Fruit fly (Drosophila melanogaster): Measurements from ENCODE around the gene CG11586.

CG11586 gene

DNA sequence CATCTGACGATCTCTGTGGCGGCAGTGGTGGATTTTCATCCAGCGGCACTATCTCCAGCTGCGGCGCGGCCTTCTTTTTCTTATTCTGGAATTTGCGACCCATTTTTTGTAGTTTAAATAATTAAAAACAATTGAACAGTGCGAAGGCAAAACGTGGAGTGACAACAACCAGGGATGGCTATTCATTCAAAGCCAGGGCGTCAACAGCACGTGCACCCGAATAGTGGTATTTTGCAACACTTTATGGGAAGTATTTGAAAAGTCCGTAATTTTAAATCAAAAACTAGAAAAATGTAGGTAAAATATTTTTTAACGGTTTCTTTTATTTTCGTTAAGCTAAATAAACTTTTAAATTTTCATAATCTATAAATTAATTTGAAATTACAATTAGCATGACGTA is 20.4 kb upstream of the CG11586 start, which contains the start of gene CG11583 (continued):
- TF ChIP-seq Dbx (GFP tag; IDR thresholded peaks at IDR 0.05) (0 out of 3 replicates have a peak, but pooled peaks have one; percentile 40), Dp (GFP tag; optimal IDR thresholded peaks at IDR 0.05) (peak; percentile 74), bowl (GFP tag; IDR thresholded peaks at IDR 0.05) (no peak), CG4730 (GFP tag; IDR thresholded peaks at IDR 0.05) (no peak), CG2712 (tag; optimal IDR thresholded peaks at IDR 0.05) (peak; percentile 43), pan (optimal IDR thresholded peaks at IDR 0.05) (no peak), pan (GFP tag; optimal IDR thresholded peaks at IDR 0.05 in 1 of 2, IDR thresholded peaks at IDR 0.05 in 1 of 2) (peak in 1 of 2 experiments; percentile 17), zfh1 (GFP tag; IDR thresholded peaks at IDR 0.05) (no peak), Usf (GFP tag; optimal IDR thresholded peaks at IDR 0.05) (no peak), Bdp1 (GFP tag; optimal IDR thresholded peaks at IDR 0.05) (no peak), ATbp (GFP tag; optimal IDR thresholded peaks at IDR 0.05) (no peak), CG11247 (GFP tag; IDR thresholded peaks at IDR 0.05) (peak; percentile 9; the same call in 1 of the 2 replicates), CG6689 (GFP tag; IDR thresholded peaks at IDR 0.05) (no peak), CG15696 (tag; optimal IDR thresholded peaks at IDR 0.05) (no peak), eyg (GFP tag; optimal IDR thresholded peaks at IDR 0.05) (no peak), Nf-YB (GFP tag; optimal IDR thresholded peaks at IDR 0.05) (no peak), vvl (GFP tag; IDR thresholded peaks at IDR 0.05) (peak; percentile 34; the same call in 1 of the 2 replicates), tna (GFP tag; IDR thresholded peaks at IDR 0.05; ENCODE audit: partially characterized antibody) (no peak), CG11456 (GFP tag; IDR thresholded peaks at IDR 0.05) (peak; percentile 61; the same call in 1 of the 3 replicates), insv (GFP tag; optimal IDR thresholded peaks at IDR 0.05) (no peak), gsb-n (tag; optimal IDR thresholded peaks at IDR 0.05) (no peak), CG18599 (GFP tag; optimal IDR thresholded peaks at IDR 0.05) (no peak), amos (GFP tag; IDR thresholded peaks at IDR 0.05; ENCODE audit: partially characterized antibody) (peak; percentile 14; the same call in 1 of the 2 replicates), CG8478 (optimal IDR thresholded peaks at IDR 0.05) (no peak), nau (GFP tag; optimal IDR thresholded peaks at IDR 0.05) (no peak), Six4 (GFP tag; optimal IDR thresholded peaks at IDR 0.05) (no peak), CG11398 (GFP tag; optimal IDR thresholded peaks at IDR 0.05) (no peak), hbn (GFP tag; IDR thresholded peaks at IDR 0.05; ENCODE audit: partially characterized antibody) (no peak), CG3847 (GFP tag; IDR thresholded peaks at IDR 0.05) (peak; percentile 68), HmgZ (tag; optimal IDR thresholded peaks at IDR 0.05) (peak; percentile 52), pho (GFP tag; optimal IDR thresholded peaks at IDR 0.05) (peak; percentile 60), CG9215 (GFP tag; IDR thresholded peaks at IDR 0.05) (no peak), CG13424 (tag; optimal IDR thresholded peaks at IDR 0.05) (no peak), pita (GFP tag; optimal IDR thresholded peaks at IDR 0.05) (no peak), tio (GFP tag; optimal IDR thresholded peaks at IDR 0.05) (no peak), CG12391 (tag; optimal IDR thresholded peaks at IDR 0.05) (peak; percentile 48), CG18011 (GFP tag; optimal IDR thresholded peaks at IDR 0.05) (no peak), gem (tag; optimal IDR thresholded peaks at IDR 0.05) (no peak), ken (GFP tag; IDR thresholded peaks at IDR 0.05) (no peak), rib (GFP tag; IDR thresholded peaks at IDR 0.05) (no peak), CG12219 (GFP tag; optimal IDR thresholded peaks at IDR 0.05) (no peak), Lim3 (GFP tag; IDR thresholded peaks at IDR 0.05) (no peak), hkb (optimal IDR thresholded peaks at IDR 0.05) (no peak), hkb (GFP tag; IDR thresholded peaks at IDR 0.05) (peak; percentile 16; the same call in 1 of the 2 replicates), CG11696 (GFP tag; IDR thresholded peaks at IDR 0.05) (no peak), gcm (GFP tag; optimal IDR thresholded peaks at IDR 0.05) (no peak), klu (GFP tag; IDR thresholded peaks at IDR 0.05) (no peak), Doc2 (GFP tag; IDR thresholded peaks at IDR 0.05) (no peak), ara (GFP tag; IDR thresholded peaks at IDR 0.05) (no peak), CG16863 (GFP tag; optimal IDR thresholded peaks at IDR 0.05) (no peak), Elba2 (GFP tag; optimal IDR thresholded peaks at IDR 0.05) (no peak), pros (GFP tag; optimal IDR thresholded peaks at IDR 0.05) (no peak), jing (GFP tag; optimal IDR thresholded peaks at IDR 0.05) (no peak)

All from whole organism, embryonic.